Fruit fly (Drosophila melanogaster): Measurements from ENCODE around the gene PLCXD.

Gene PLCXD

DNA sequence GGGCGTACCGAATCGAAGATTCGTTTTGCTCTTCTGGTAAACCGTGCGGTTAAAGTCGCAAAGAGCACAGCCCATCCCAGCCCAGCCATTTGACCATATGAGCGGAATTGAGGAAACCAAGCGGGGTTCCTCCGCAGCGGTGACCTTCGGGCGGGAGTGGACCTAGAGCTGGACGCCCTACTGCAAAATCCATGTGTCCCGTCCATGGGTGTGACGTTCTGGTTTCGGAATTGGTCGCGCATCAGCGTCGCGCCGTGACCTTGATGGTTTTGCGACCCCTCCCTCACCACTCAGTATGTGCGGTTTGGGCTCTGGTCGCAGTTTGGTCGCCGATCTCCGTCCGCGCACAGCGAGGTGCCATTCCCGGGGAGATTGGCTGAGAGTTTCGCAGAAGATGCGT, 43.5 kb downstream of the PLCXD start:
- no peak for TF ChIP-seq tj (GFP tag; optimal IDR thresholded peaks at IDR 0.05)
- no peak for TF ChIP-seq Hr96 (GFP tag; optimal IDR thresholded peaks at IDR 0.05)
- TF ChIP-seq ovo (GFP tag; optimal IDR thresholded peaks at IDR 0.05): no peak
- no peak for TF ChIP-seq CG14711 (tag; optimal IDR thresholded peaks at IDR 0.05)
- TF ChIP-seq CG7045 (GFP tag; optimal IDR thresholded peaks at IDR 0.05): no peak
- TF ChIP-seq CG7101 (tag; optimal IDR thresholded peaks at IDR 0.05): no peak
- no peak for TF ChIP-seq Clk (GFP tag; optimal IDR thresholded peaks at IDR 0.05)
- TF ChIP-seq cnc (optimal IDR thresholded peaks at IDR 0.05): no peak
- TF ChIP-seq kay (GFP tag; ENCODE audit: borderline replicate concordance): no peak
- no peak for TF ChIP-seq CG1620 (GFP tag; optimal IDR thresholded peaks at IDR 0.05)
- TF ChIP-seq cic (GFP tag; optimal IDR thresholded peaks at IDR 0.05): no peak
- TF ChIP-seq bab1 (GFP tag; optimal IDR thresholded peaks at IDR 0.05): no peak

DNA sequence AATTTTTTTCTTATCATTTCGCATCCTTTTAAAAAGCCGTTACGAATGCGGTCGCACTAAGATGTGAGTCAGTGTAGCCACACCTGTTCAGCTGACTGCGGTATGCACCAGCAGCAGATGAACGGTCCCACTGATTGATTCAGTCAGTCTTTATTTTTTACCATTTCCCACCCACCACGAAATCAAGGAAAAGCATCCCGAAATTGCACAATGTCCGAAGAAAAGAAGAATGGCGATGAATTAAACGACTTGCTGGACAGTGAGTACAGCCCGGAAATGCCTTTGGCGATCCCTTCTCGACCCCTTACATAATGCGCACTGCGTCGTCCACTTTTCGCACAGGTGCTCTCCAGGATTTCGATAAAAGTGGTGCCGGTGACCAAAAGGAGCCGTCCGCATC, 44.4 kb downstream of the PLCXD start:
- TF ChIP-seq bab1 (GFP tag; optimal IDR thresholded peaks at IDR 0.05): peak; percentile 44
- no peak for TF ChIP-seq Hr96 (GFP tag; optimal IDR thresholded peaks at IDR 0.05)
- TF ChIP-seq CG1620 (GFP tag; optimal IDR thresholded peaks at IDR 0.05): no peak
- TF ChIP-seq cnc (optimal IDR thresholded peaks at IDR 0.05): no peak
- TF ChIP-seq toe (GFP tag; optimal IDR thresholded peaks at IDR 0.05): no peak
- no peak for TF ChIP-seq Clk (GFP tag; optimal IDR thresholded peaks at IDR 0.05)
- TF ChIP-seq Mnt (GFP tag; optimal IDR thresholded peaks at IDR 0.05): peak; percentile 33
- no peak for TF ChIP-seq ovo (GFP tag; optimal IDR thresholded peaks at IDR 0.05)
- no peak for TF ChIP-seq CG33017 (tag; optimal IDR thresholded peaks at IDR 0.05)
- no peak for TF ChIP-seq CG5204 (GFP tag; optimal IDR thresholded peaks at IDR 0.05)
- TF ChIP-seq CG11617 (GFP tag; optimal IDR thresholded peaks at IDR 0.05): no peak
- no peak for TF ChIP-seq tj (GFP tag; optimal IDR thresholded peaks at IDR 0.05)

DNA sequence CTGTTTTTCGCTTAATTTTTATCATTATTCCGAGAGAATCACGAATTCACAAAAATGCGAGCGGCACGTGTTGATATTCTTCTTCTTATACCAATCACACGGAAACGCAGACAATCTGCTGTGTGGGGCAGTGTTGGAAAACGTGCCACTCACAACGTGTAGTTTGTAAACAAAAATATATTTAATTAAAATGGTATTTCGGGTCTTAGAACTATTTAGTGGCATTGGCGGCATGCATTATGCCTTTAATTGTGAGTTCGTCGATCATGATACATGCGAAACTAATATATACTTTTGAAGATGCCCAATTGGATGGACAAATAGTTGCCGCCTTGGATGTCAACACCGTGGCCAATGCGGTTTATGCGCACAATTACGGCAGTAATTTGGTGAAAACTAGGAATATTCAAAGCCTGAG, 47.2 kb downstream of the PLCXD start, which contains the start of the genes CG6712 and Mt2:
TSS of gene CG6712 (minus strand) at position 116 of the 418 bp plus-strand sequence.
TSS of gene Mt2 (plus strand) at position 130 of the 418 bp plus-strand sequence.
- TF ChIP-seq CG7045 (GFP tag; optimal IDR thresholded peaks at IDR 0.05) (no peak), Clk (GFP tag; optimal IDR thresholded peaks at IDR 0.05) (no peak), CG5204 (GFP tag; optimal IDR thresholded peaks at IDR 0.05) (no peak), toe (GFP tag; optimal IDR thresholded peaks at IDR 0.05) (no peak), pad (GFP tag; optimal IDR thresholded peaks at IDR 0.05) (peak; percentile 19), tj (GFP tag; optimal IDR thresholded peaks at IDR 0.05) (no peak), bab1 (GFP tag; optimal IDR thresholded peaks at IDR 0.05) (peak; percentile 1), cnc (optimal IDR thresholded peaks at IDR 0.05) (no peak), CG1620 (GFP tag; optimal IDR thresholded peaks at IDR 0.05) (no peak), Hr96 (GFP tag; optimal IDR thresholded peaks at IDR 0.05) (no peak), CG11617 (GFP tag; optimal IDR thresholded peaks at IDR 0.05) (no peak), Crg-1 (GFP tag; optimal IDR thresholded peaks at IDR 0.05) (peak; percentile 28), CG7101 (tag; optimal IDR thresholded peaks at IDR 0.05) (peak; percentile 31), ovo (GFP tag; optimal IDR thresholded peaks at IDR 0.05) (no peak), CG12768 (GFP tag; optimal IDR thresholded peaks at IDR 0.05) (peak; percentile 2), Mnt (GFP tag; optimal IDR thresholded peaks at IDR 0.05) (peak; percentile 99), cic (GFP tag; optimal IDR thresholded peaks at IDR 0.05) (peak; percentile 11), kay (GFP tag; ENCODE audit: borderline replicate concordance) (no peak)

DNA sequence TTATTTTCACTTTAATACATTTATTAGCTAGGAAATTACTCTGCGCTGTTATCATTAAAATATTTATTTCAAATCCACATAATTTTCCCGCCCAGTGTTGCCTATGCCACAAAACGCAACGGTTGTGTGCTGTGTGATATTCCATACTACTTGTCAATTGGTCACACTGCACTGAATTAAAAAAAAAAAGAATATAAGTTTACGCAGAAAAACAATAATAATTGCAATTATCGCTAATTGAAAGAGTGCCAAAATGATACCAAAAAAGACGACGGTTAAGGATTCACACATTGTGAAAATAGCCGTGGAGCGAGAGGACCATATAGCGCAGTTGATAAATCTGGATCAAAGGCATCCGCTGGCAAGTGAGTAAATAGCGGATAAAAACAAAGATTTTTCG, 48.5 kb downstream of the PLCXD start, which contains the start of gene Ced-12:
TSS of gene Ced-12 (plus strand) at position 141 of the 400 bp plus-strand sequence.
- TF ChIP-seq bab1 (GFP tag; optimal IDR thresholded peaks at IDR 0.05) (peak; percentile 26), CG11617 (GFP tag; optimal IDR thresholded peaks at IDR 0.05) (peak; percentile 26), Hr96 (GFP tag; optimal IDR thresholded peaks at IDR 0.05) (no peak), CG14711 (tag; optimal IDR thresholded peaks at IDR 0.05) (peak; percentile 10)
